Worm (Caenorhabditis elegans): ENCODE results near the gene F59A7.11.
A peak's percentile ranks its signal among the peaks of the same experiment; 100 is the strongest.

F59A7.11 gene

ce11 chrV:1968809-1969208 lies 44.9 kb downstream of the F59A7.11 start:
- TF ChIP-seq eor-1 (tag; optimal IDR thresholded peaks at IDR 0.05) (no peak), unc-39 (tag; optimal IDR thresholded peaks at IDR 0.05) (no peak), nhr-28 (tag; optimal IDR thresholded peaks at IDR 0.05) (no peak), hmg-11 (tag; optimal IDR thresholded peaks at IDR 0.05) (no peak), ceh-82 (tag; optimal IDR thresholded peaks at IDR 0.05) (no peak), ztf-11 (tag; optimal IDR thresholded peaks at IDR 0.05) (no peak), ceh-9 (tag; optimal IDR thresholded peaks at IDR 0.05) (no peak), snpc-4 (tag; optimal IDR thresholded peaks at IDR 0.05) (no peak), mdl-1 (tag; optimal IDR thresholded peaks at IDR 0.05) (no peak), mml-1 (tag; optimal IDR thresholded peaks at IDR 0.05) (no peak), lin-15B (tag; optimal IDR thresholded peaks at IDR 0.05) (no peak), ZK546.5 (tag; optimal IDR thresholded peaks at IDR 0.05) (no peak), nhr-12 (tag; optimal IDR thresholded peaks at IDR 0.05) (no peak), fkh-10 (GFP tag; optimal IDR thresholded peaks at IDR 0.05) (no peak), nhr-11 (tag; optimal IDR thresholded peaks at IDR 0.05) (no peak), aly-2 (tag; optimal IDR thresholded peaks at IDR 0.05) (no peak), ceh-16 (tag; optimal IDR thresholded peaks at IDR 0.05) (no peak), elt-3 (tag; optimal IDR thresholded peaks at IDR 0.05) (no peak), nhr-67 (tag; optimal IDR thresholded peaks at IDR 0.05) (no peak)

DNA sequence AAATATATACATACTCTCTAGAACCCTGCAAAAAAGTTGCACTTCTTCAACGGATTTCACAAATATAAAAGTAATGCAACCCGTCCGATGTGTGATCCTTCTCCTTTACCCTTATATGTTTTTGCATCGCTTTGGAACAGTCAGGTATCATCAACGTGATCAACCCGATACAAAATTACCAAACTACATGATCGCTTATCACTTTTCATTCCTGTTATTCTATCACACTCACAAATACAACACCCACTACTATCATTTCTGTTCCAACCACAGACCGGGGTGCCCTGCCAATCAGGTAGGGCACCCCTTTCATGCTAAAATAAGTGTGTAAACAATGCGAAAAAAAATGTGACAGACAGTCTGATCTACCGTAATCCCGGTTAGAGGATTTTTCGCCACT lies 46.8 kb downstream of the F59A7.11 start:
- TF ChIP-seq lin-15B (tag; optimal IDR thresholded peaks at IDR 0.05) (no peak), nhr-76 (tag; optimal IDR thresholded peaks at IDR 0.05) (peak; percentile 85)

DNA sequence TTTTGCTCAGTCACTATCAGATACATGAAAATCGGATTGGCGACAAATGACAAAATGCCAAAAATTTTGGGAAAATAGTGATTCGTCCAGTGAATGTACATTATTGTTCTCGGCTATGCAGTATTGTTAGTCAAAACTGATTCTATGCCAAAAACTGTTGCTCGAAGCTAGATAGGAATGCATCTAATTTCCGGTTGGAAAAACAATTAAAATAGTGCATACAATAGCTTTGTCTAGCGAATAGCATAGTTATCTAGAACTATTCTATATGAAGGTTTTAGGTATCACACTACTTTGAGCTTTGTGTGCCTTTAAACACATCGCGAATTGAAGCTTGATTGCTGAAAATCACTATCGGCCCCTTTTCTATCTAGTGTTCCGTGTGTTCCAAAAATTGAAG lies 48.9 kb downstream of the F59A7.11 start, which contains the start of gene srj-15:
TSS of gene srj-15 (minus strand) at position 101 of the 400 bp plus-strand sequence.
- TF ChIP-seq fkh-10 (GFP tag; optimal IDR thresholded peaks at IDR 0.05): no peak
- TF ChIP-seq zag-1 (tag; optimal IDR thresholded peaks at IDR 0.05): no peak
- no peak for TF ChIP-seq unc-39 (tag; optimal IDR thresholded peaks at IDR 0.05)
- no peak for TF ChIP-seq egl-27 (tag; optimal IDR thresholded peaks at IDR 0.05)
- no peak for TF ChIP-seq ztf-4 (tag; optimal IDR thresholded peaks at IDR 0.05)
- TF ChIP-seq lsy-12 (tag; optimal IDR thresholded peaks at IDR 0.05): no peak
- TF ChIP-seq tbx-2 (tag; optimal IDR thresholded peaks at IDR 0.05): no peak
- no peak for TF ChIP-seq nhr-28 (tag; optimal IDR thresholded peaks at IDR 0.05)
- no peak for TF ChIP-seq mml-1 (tag; optimal IDR thresholded peaks at IDR 0.05)
- TF ChIP-seq mdl-1 (tag; optimal IDR thresholded peaks at IDR 0.05): no peak
- TF ChIP-seq nhr-237 (tag; optimal IDR thresholded peaks at IDR 0.05): no peak
- no peak for TF ChIP-seq pqm-1 (tag; optimal IDR thresholded peaks at IDR 0.05)
- no peak for TF ChIP-seq nfya-1 (tag; optimal IDR thresholded peaks at IDR 0.05; ENCODE audit: insufficient read depth)
- TF ChIP-seq nhr-67 (tag; optimal IDR thresholded peaks at IDR 0.05): no peak
- no peak for TF ChIP-seq ceh-9 (tag; optimal IDR thresholded peaks at IDR 0.05)

Measured in whole organism, L3 larva.